Worm (Caenorhabditis elegans): ENCODE measurements around the gene C31C9.6.

The C31C9.6 gene

DNA sequence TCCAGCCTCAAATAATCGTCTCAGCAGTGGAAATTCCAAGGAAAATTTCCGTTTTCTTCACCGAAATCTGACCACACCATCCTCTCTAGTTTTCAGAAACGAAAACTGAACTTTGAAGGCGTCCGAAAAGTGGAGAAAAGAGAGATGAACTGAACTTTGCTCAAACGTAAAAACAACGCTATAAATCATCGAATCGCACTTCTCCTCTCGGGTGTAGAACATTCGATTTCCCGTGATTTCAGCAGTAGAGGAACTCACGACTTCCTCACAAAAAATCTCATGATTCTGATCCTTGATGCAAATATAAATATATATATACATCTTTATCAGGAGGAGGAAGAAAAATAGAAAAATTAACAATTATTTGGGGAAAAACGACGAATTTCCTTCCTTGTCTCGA, 13.3 kb upstream of the C31C9.6 start:
- TF ChIP-seq tbx-2 (tag; optimal IDR thresholded peaks at IDR 0.05) (no peak), nfya-1 (tag; optimal IDR thresholded peaks at IDR 0.05; ENCODE audit: insufficient read depth) (no peak), daf-12 (tag; optimal IDR thresholded peaks at IDR 0.05) (no peak), pqm-1 (tag; optimal IDR thresholded peaks at IDR 0.05) (no peak), lin-39 (tag; optimal IDR thresholded peaks at IDR 0.05) (peak; percentile 14), zag-1 (tag; optimal IDR thresholded peaks at IDR 0.05) (no peak), hmg-11 (tag; optimal IDR thresholded peaks at IDR 0.05) (no peak), fos-1 (tag; optimal IDR thresholded peaks at IDR 0.05) (no peak), pha-4 (tag; optimal IDR thresholded peaks at IDR 0.05) (no peak), eor-1 (tag; optimal IDR thresholded peaks at IDR 0.05) (no peak), egl-27 (tag; optimal IDR thresholded peaks at IDR 0.05) (no peak), ama-1 (optimal IDR thresholded peaks at IDR 0.05) (peak; percentile 6), mml-1 (tag; optimal IDR thresholded peaks at IDR 0.05) (no peak)

DNA sequence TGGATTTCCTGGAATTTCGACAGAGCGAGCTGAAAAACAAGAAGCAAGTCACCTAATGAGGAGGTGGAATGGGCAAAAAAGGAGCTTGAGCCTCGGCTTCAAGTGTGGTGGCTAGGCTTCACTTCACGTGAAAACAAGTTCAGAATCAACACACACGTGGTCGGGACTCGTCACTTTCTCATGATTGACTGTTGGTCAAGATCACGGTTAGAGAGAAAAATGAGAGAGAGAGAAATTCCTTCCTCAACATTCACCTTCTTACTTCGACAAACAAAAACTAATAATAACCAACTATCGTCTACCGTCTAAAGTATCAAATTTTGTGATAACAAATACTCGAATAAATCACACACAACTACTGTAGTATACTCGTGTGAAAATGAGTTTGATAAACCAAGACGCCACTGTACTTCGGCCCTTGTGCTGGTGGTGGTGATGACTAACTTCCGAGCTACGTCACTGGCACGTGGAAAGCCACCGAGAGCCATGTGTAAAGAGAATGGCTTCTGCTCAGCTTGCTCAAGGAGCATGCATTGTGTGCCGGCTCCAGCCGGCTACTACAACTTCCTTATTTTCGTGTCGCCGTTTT, 11.8 kb upstream of the C31C9.6 start:
- TF ChIP-seq elt-3 (tag; optimal IDR thresholded peaks at IDR 0.05): no peak
- no peak for TF ChIP-seq hmg-11 (tag; optimal IDR thresholded peaks at IDR 0.05)
- TF ChIP-seq ama-1 (optimal IDR thresholded peaks at IDR 0.05): peak; percentile 67
- no peak for TF ChIP-seq ztf-11 (tag; optimal IDR thresholded peaks at IDR 0.05)
- peak; percentile 48 for TF ChIP-seq nhr-43 (tag; optimal IDR thresholded peaks at IDR 0.05; ENCODE audit: poor library complexity, severe bottlenecking)
- no peak for TF ChIP-seq ceh-82 (tag; optimal IDR thresholded peaks at IDR 0.05)
- no peak for TF ChIP-seq fkh-10 (GFP tag; optimal IDR thresholded peaks at IDR 0.05)
- TF ChIP-seq nhr-77 (tag; optimal IDR thresholded peaks at IDR 0.05): no peak
- no peak for TF ChIP-seq R02D3.7 (tag; optimal IDR thresholded peaks at IDR 0.05)
- no peak for TF ChIP-seq unc-62 (GFP tag; optimal IDR thresholded peaks at IDR 0.05)
- peak; percentile 36 for TF ChIP-seq nhr-25 (tag; optimal IDR thresholded peaks at IDR 0.05)
- no peak for TF ChIP-seq nhr-28 (tag; optimal IDR thresholded peaks at IDR 0.05)
- no peak for TF ChIP-seq lsy-12 (tag; optimal IDR thresholded peaks at IDR 0.05)
- no peak for TF ChIP-seq ceh-9 (tag; optimal IDR thresholded peaks at IDR 0.05)
- no peak for TF ChIP-seq nfya-1 (tag; optimal IDR thresholded peaks at IDR 0.05; ENCODE audit: insufficient read depth)
- no peak for TF ChIP-seq ceh-16 (tag; optimal IDR thresholded peaks at IDR 0.05)
- TF ChIP-seq nhr-11 (tag; optimal IDR thresholded peaks at IDR 0.05): no peak
- TF ChIP-seq pqm-1 (tag; optimal IDR thresholded peaks at IDR 0.05): peak; percentile 57
- TF ChIP-seq elt-2 (tag; optimal IDR thresholded peaks at IDR 0.05): peak; percentile 33
- TF ChIP-seq nhr-76 (tag; optimal IDR thresholded peaks at IDR 0.05): no peak

DNA sequence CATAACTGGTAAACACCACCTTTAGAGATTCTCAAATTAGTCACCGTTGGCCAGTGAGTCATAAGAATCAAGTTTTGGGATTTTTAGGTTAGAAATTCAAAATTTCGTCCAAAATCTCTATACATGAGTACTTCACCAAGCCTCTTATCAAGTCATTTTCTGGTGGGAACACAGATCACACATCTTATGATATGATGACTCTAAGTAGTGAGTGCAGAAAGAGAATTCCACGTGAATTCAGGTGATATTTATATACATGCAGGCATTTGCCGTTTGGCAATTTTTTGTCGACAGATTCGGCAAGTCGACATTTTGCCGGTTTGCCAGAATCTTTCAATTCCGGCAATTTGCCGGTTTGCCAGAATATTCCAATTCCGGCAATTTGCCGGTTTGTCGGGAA, 10.2 kb upstream of the C31C9.6 start:
- TF ChIP-seq elt-2 (tag; optimal IDR thresholded peaks at IDR 0.05) (peak; percentile 37), nhr-237 (tag; optimal IDR thresholded peaks at IDR 0.05) (no peak), pqm-1 (tag; optimal IDR thresholded peaks at IDR 0.05) (peak; percentile 18)

DNA sequence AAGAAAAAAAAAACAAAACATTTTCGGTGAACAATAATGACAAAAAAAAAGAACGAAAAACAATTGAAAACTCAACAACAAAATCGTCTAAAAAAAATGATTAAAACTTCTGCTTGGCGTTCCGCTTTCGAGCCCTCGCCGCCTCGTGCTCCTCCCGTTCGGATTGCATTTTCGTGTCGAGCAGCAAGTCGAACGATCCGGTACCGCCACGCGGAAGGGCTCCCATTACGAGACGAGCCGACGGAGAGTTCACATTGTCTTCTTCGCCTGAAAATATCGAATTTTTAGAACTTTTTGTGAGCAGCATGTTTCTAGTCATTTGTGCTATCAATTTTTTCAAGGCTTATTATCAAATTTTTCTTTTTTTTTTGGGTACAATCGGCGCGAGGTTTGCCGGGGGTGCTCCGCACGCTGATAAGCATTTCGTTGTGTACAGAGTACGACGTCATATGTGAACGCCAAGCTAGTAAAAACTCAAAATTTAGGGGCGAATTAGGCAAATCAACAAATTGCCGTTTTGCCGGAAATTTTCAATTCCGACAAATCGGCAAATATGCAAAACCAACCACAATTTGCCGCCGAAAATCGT, 8.9 kb upstream of the C31C9.6 start:
- TF ChIP-seq elt-2 (tag; optimal IDR thresholded peaks at IDR 0.05): peak; percentile 90
- no peak for TF ChIP-seq unc-62 (GFP tag; optimal IDR thresholded peaks at IDR 0.05)
- TF ChIP-seq pha-4 (tag; optimal IDR thresholded peaks at IDR 0.05): peak; percentile 10
- TF ChIP-seq ceh-28 (tag; optimal IDR thresholded peaks at IDR 0.05): no peak
- TF ChIP-seq pqm-1 (tag; optimal IDR thresholded peaks at IDR 0.05): peak; percentile 29

DNA sequence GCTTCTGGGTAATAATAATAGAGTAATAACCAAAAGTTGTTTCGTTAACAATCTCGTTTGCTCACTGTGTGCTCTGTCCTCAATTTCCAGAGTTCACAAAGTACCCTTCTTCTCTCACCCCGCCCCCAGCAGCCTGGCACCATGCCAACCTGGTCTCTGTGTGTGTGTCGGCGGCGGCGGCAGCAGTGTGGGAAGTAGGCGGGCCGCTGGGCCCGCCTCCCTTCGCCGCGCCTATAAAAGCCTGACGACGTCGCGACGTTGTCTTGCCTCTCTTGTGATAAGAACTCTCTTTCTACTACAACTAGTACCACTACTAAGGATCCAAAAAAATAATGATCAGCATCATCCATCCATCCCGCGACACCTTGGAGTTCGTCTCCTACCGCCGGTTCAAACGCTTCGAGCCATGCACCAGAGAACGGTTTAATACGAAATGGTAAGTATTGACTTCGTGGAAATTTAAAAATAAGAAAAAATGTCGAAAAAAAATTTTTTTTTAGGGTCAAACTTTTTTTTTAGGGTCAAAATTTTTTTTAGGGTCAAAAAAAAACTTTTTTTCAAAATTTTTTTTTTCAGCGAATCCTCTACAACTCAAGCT, 7.1 kb upstream of the C31C9.6 start, which contains the start of gene C31C9.7:
TSS of gene C31C9.7 (plus strand) at position 261 of the 598 bp plus-strand sequence.
- TF ChIP-seq tbx-2 (tag; optimal IDR thresholded peaks at IDR 0.05): no peak
- no peak for TF ChIP-seq nhr-76 (tag; optimal IDR thresholded peaks at IDR 0.05)
- peak; percentile 93 for TF ChIP-seq ama-1 (optimal IDR thresholded peaks at IDR 0.05)
- peak; percentile 44 for TF ChIP-seq nfya-1 (tag; optimal IDR thresholded peaks at IDR 0.05; ENCODE audit: insufficient read depth)
- peak; percentile 9 for TF ChIP-seq lsy-12 (tag; optimal IDR thresholded peaks at IDR 0.05)
- TF ChIP-seq elt-2 (tag; optimal IDR thresholded peaks at IDR 0.05): peak; percentile 79
- TF ChIP-seq R02D3.7 (tag; optimal IDR thresholded peaks at IDR 0.05): no peak
- no peak for TF ChIP-seq egl-27 (tag; optimal IDR thresholded peaks at IDR 0.05)
- peak; percentile 27 for TF ChIP-seq nhr-43 (tag; optimal IDR thresholded peaks at IDR 0.05; ENCODE audit: poor library complexity, severe bottlenecking)
- TF ChIP-seq daf-12 (tag; optimal IDR thresholded peaks at IDR 0.05): no peak
- TF ChIP-seq nhr-12 (tag; optimal IDR thresholded peaks at IDR 0.05): no peak
- TF ChIP-seq fkh-10 (GFP tag; optimal IDR thresholded peaks at IDR 0.05): no peak
- TF ChIP-seq nhr-23 (tag; optimal IDR thresholded peaks at IDR 0.05): no peak
